Worm (Caenorhabditis elegans): Measurements from ENCODE around the gene fkh-5.

The fkh-5 gene

ce11 chrIII:4854918-4855317 is 10.5 kb downstream of the fkh-5 start, which contains the start of gene C35D10.8:
C35D10.8 (plus strand) TSS chrIII:4855218.
- TF ChIP-seq somi-1 (GFP tag; optimal IDR thresholded peaks at IDR 0.05) = no peak
- no peak for TF ChIP-seq K11D2.4 (GFP tag; IDR thresholded peaks at IDR 0.05)
- no peak for TF ChIP-seq C17E4.6 (GFP tag; IDR thresholded peaks at IDR 0.05)
- no peak for TF ChIP-seq F52B5.7 (tag; optimal IDR thresholded peaks at IDR 0.05)
- no peak for TF ChIP-seq Y53G8AR.9 (GFP tag; conservative IDR thresholded peaks at IDR 0.05)
- TF ChIP-seq athp-1 (tag; optimal IDR thresholded peaks at IDR 0.05) = no peak
- TF ChIP-seq hrde-1 (tag; optimal IDR thresholded peaks at IDR 0.05; ENCODE audit: borderline replicate concordance) = no peak
- no peak for TF ChIP-seq rec-8 (tag; optimal IDR thresholded peaks at IDR 0.05)
- TF ChIP-seq dox-1 (GFP tag; IDR thresholded peaks at IDR 0.05) = no peak
- no peak for TF ChIP-seq tbp1 (GFP tag; optimal IDR thresholded peaks at IDR 0.05)
- TF ChIP-seq ets-4 (GFP tag; optimal IDR thresholded peaks at IDR 0.05) = no peak
- no peak for TF ChIP-seq nhr-27 (tag; optimal IDR thresholded peaks at IDR 0.05)
- no peak for TF ChIP-seq dpl-1 (GFP tag; optimal IDR thresholded peaks at IDR 0.05)
- TF ChIP-seq attf-6 (GFP tag; IDR thresholded peaks at IDR 0.05) = no peak
- TF ChIP-seq zfh-2 (GFP tag; conservative IDR thresholded peaks at IDR 0.05) = no peak
- TF ChIP-seq ceh-40 (GFP tag; IDR thresholded peaks at IDR 0.05) = no peak
- no peak for TF ChIP-seq F23B12.7 (tag; optimal IDR thresholded peaks at IDR 0.05; ENCODE audit: insufficient read depth)

- TF ChIP-seq lsl-1 (GFP tag; optimal IDR thresholded peaks at IDR 0.05) (peak; percentile 88), madf-6 (GFP tag; IDR thresholded peaks at IDR 0.05) (peak; percentile 73; the same call in 1 of the 2 replicates), lin-26 (GFP tag; IDR thresholded peaks at IDR 0.05) (no peak), K11D2.4 (GFP tag; IDR thresholded peaks at IDR 0.05) (no peak), F33H1.4 (GFP tag; IDR thresholded peaks at IDR 0.05) (peak; percentile 75), xnd-1 (tag; optimal IDR thresholded peaks at IDR 0.05) (peak; percentile 14), unc-130 (GFP tag; optimal IDR thresholded peaks at IDR 0.05) (peak; percentile 25)
Measured at ce11 chrIII:4856109-4856508, 11.6 kb downstream of the fkh-5 start, which contains the start of gene C35D10.7. C35D10.7 (plus strand) TSS chrIII:4856193.

- no peak for TF ChIP-seq pbrm-1 (GFP tag; IDR thresholded peaks at IDR 0.05)
- TF ChIP-seq madf-8 (GFP tag; conservative IDR thresholded peaks at IDR 0.05) = no peak
- no peak for TF ChIP-seq mcd-1 (GFP tag; IDR thresholded peaks at IDR 0.05)
- TF ChIP-seq zfh-2 (GFP tag; conservative IDR thresholded peaks at IDR 0.05) = no peak
- TF ChIP-seq ceh-79 (tag; optimal IDR thresholded peaks at IDR 0.05) = no peak
- no peak for TF ChIP-seq aptf-2 (GFP tag; conservative IDR thresholded peaks at IDR 0.05)
- no peak for TF ChIP-seq F52B5.7 (tag; optimal IDR thresholded peaks at IDR 0.05)
- TF ChIP-seq nhr-90 (tag; optimal IDR thresholded peaks at IDR 0.05) = no peak
- no peak for TF ChIP-seq tbp1 (GFP tag; optimal IDR thresholded peaks at IDR 0.05)
- no peak for TF ChIP-seq F33H1.4 (GFP tag; IDR thresholded peaks at IDR 0.05)
- TF ChIP-seq let-526 (GFP tag; IDR thresholded peaks at IDR 0.05) = no peak
- no peak for TF ChIP-seq hsf-1 (GFP tag; IDR thresholded peaks at IDR 0.05)
- no peak for TF ChIP-seq akir-1 (GFP tag; optimal IDR thresholded peaks at IDR 0.05)
- TF ChIP-seq ccch-3 (GFP tag; optimal IDR thresholded peaks at IDR 0.05) = no peak
Measured at ce11 chrIII:4856992-4857391, 12.5 kb downstream of the fkh-5 start.

DNA sequence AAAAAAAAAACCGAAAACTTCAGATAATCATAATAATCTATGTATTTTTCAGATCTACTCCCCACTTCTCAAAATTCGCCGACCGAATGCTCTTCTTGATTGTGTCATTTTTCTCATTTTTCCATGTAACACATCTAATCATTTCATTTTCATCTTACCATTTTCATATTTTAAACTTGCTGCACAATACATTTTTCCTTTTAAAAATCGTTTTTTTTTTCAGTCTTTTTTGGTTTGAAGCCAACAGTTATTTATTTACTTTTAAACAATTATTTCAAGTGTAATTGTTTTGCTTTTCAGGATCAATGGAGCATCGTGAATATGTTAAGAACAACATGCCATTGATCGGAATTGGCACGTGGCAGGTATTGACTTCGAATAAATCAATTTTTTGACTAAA is 14.6 kb downstream of the fkh-5 start, which contains the start of gene C35D10.6:
Gene C35D10.6, plus strand, starts transcription at position 301 of the 400 bp plus-strand sequence.
- no peak for TF ChIP-seq madf-10 (tag; optimal IDR thresholded peaks at IDR 0.05)
- no peak for TF ChIP-seq him-1 (tag; optimal IDR thresholded peaks at IDR 0.05)
- no peak for TF ChIP-seq aptf-2 (GFP tag; conservative IDR thresholded peaks at IDR 0.05)
- TF ChIP-seq ztf-25 (GFP tag; IDR thresholded peaks at IDR 0.05) = no peak
- TF ChIP-seq ztf-3 (GFP tag; optimal IDR thresholded peaks at IDR 0.05) = no peak
- TF ChIP-seq mes-4 (tag; optimal IDR thresholded peaks at IDR 0.05) = no peak
- TF ChIP-seq madf-6 (GFP tag; IDR thresholded peaks at IDR 0.05) = no peak
- TF ChIP-seq K12H6.12 (tag; optimal IDR thresholded peaks at IDR 0.05) = no peak
- no peak for TF ChIP-seq ama-1 (optimal IDR thresholded peaks at IDR 0.05)
- TF ChIP-seq ama-1 (GFP tag; optimal IDR thresholded peaks at IDR 0.05) = no peak
- TF ChIP-seq lin-54 (GFP tag; optimal IDR thresholded peaks at IDR 0.05) = no peak
- TF ChIP-seq hlh-12 (tag; optimal IDR thresholded peaks at IDR 0.05) = no peak
- TF ChIP-seq let-607 (tag; optimal IDR thresholded peaks at IDR 0.05) = no peak
- no peak for TF ChIP-seq dox-1 (GFP tag; IDR thresholded peaks at IDR 0.05)
- TF ChIP-seq lin-26 (GFP tag; IDR thresholded peaks at IDR 0.05) = no peak

Measured in whole organism, young adult.